Worm (Caenorhabditis elegans) whole organism, late embryonic: ENCODE results near the gene fbxa-31.

Experiments
- ama-1 ChIP-seq: fragments of 150-350 bp; optimal IDR thresholded peaks from 2 replicates; lab custom pipeline; 2014
- ceh-14 ChIP-seq: sonication (generic microtip); optimal IDR thresholded peaks from 2 replicates; lab custom pipeline; 2016; ENCODE audit warnings: missing genotype, missing genetic modification characterization, missing compliant biosample characterization
- ceh-19 ChIP-seq: fragments of 200-800 bp; sonication (Bioruptor generic); optimal IDR thresholded peaks from 2 replicates; lab custom pipeline; 2018; ENCODE audit warnings: mild to moderate bottlenecking, missing genetic modification characterization, missing compliant biosample characterization
- ceh-2 ChIP-seq: sonication (generic microtip); optimal IDR thresholded peaks from 2 replicates; lab custom pipeline; 2016; ENCODE audit warnings: missing genotype, missing genetic modification characterization, missing compliant biosample characterization
- ceh-22 ChIP-seq: sonication (generic microtip); optimal IDR thresholded peaks from 2 replicates; lab custom pipeline; 2017; ENCODE audit warnings: missing biosample characterization, missing genetic modification characterization
- ceh-24 ChIP-seq: sonication (generic microtip); optimal IDR thresholded peaks from 2 replicates; lab custom pipeline; 2016; ENCODE audit warnings: mild to moderate bottlenecking, missing genetic modification characterization, missing compliant biosample characterization
- ceh-30 ChIP-seq: fragments of 150-350 bp; optimal IDR thresholded peaks from 2 replicates; lab custom pipeline; 2014; ENCODE audit warnings: missing biosample characterization, missing genetic modification characterization
- ceh-34 ChIP-seq: sonication (generic microtip); optimal IDR thresholded peaks from 2 replicates; lab custom pipeline; 2016; ENCODE audit warnings: mild to moderate bottlenecking, missing genetic modification characterization, missing compliant biosample characterization
- ceh-45 ChIP-seq: fragments of 200-800 bp; sonication (Bioruptor generic); IDR thresholded peaks from 2 replicates; pipeline ENCODE4 v1.3.6; 2022; ENCODE audit warnings: missing genetic modification reagents, missing genetic modification characterization, missing compliant biosample characterization
- ceh-9 ChIP-seq: sonication (generic microtip); optimal IDR thresholded peaks from 2 replicates; lab custom pipeline; 2016; ENCODE audit warnings: mild to moderate bottlenecking, missing genetic modification characterization, inconsistent platforms, missing compliant biosample characterization
- che-1 ChIP-seq: sonication (generic microtip); optimal IDR thresholded peaks from 2 replicates; lab custom pipeline; 2016; ENCODE audit warnings: mild to moderate bottlenecking, missing genetic modification characterization, missing compliant biosample characterization
- dmd-4 ChIP-seq: sonication (generic microtip); optimal IDR thresholded peaks from 2 replicates; lab custom pipeline; 2016; ENCODE audit warnings: borderline replicate concordance, missing genetic modification characterization, missing compliant biosample characterization
- eyg-1 ChIP-seq: sonication (generic microtip); optimal IDR thresholded peaks from 2 replicates; lab custom pipeline; 2016; ENCODE audit warnings: missing genotype, missing genetic modification characterization, missing compliant biosample characterization
- fax-1 ChIP-seq: sonication (generic microtip); optimal IDR thresholded peaks from 2 replicates; lab custom pipeline; 2016; ENCODE audit warnings: missing genotype, missing genetic modification characterization, missing compliant biosample characterization
- fkh-10 ChIP-seq: fragments of 150-350 bp; optimal IDR thresholded peaks from 2 replicates; lab custom pipeline; 2014; ENCODE audit warnings: missing biosample characterization, missing genetic modification reagents, missing genetic modification characterization
- hlh-13 ChIP-seq: fragments of 200-800 bp; sonication (Bioruptor generic); optimal IDR thresholded peaks from 2 replicates; lab custom pipeline; 2018; ENCODE audit warnings: mild to moderate bottlenecking, missing genetic modification characterization, missing compliant biosample characterization
- hlh-15 ChIP-seq: sonication (generic microtip); optimal IDR thresholded peaks from 2 replicates; lab custom pipeline; 2016; ENCODE audit warnings: missing genetic modification characterization, missing compliant biosample characterization
- lim-6 ChIP-seq: sonication (generic microtip); optimal IDR thresholded peaks from 2 replicates; lab custom pipeline; 2016; ENCODE audit warnings: missing genetic modification characterization, missing compliant biosample characterization
- madf-2 ChIP-seq: sonication (generic microtip); optimal IDR thresholded peaks from 2 replicates; lab custom pipeline; 2017; ENCODE audit warnings: missing genetic modification characterization, missing compliant biosample characterization
- nfya-1 ChIP-seq: sonication (generic microtip); optimal IDR thresholded peaks from 2 replicates; lab custom pipeline; 2017; ENCODE audit warnings: missing genetic modification characterization, mild to moderate bottlenecking, missing compliant biosample characterization, antibody characterized with exemption, moderate library complexity
- nhr-232 ChIP-seq: sonication (generic microtip); optimal IDR thresholded peaks from 2 replicates; lab custom pipeline; 2016; ENCODE audit warnings: missing genetic modification characterization, missing compliant biosample characterization
- odd-2 ChIP-seq: sonication (generic microtip); optimal IDR thresholded peaks from 2 replicates; lab custom pipeline; 2017; ENCODE audit warnings: antibody characterized with exemption, mild to moderate bottlenecking, missing genetic modification characterization, missing compliant biosample characterization
- pag-3 ChIP-seq: sonication (generic microtip); optimal IDR thresholded peaks from 2 replicates; lab custom pipeline; 2016; ENCODE audit warnings: missing compliant biosample characterization, missing genetic modification characterization, borderline replicate concordance
- pat-9 ChIP-seq: fragments of 200-800 bp; sonication (Bioruptor generic); optimal IDR thresholded peaks from 2 replicates; lab custom pipeline; 2018; ENCODE audit warnings: mild to moderate bottlenecking, missing genetic modification characterization, moderate library complexity, missing compliant biosample characterization
- pha-2 ChIP-seq: sonication (generic microtip); optimal IDR thresholded peaks from 2 replicates; lab custom pipeline; 2017; ENCODE audit warnings: mild to moderate bottlenecking, missing genetic modification characterization, missing compliant biosample characterization
- pha-4 ChIP-seq: fragments of 150-350 bp; optimal IDR thresholded peaks from 2 replicates; lab custom pipeline; 2018; ENCODE audit warnings: missing biosample characterization, missing genetic modification reagents, missing genetic modification characterization
- pqm-1 ChIP-seq: sonication (generic microtip); optimal IDR thresholded peaks from 2 replicates; lab custom pipeline; 2016; ENCODE audit warnings: missing genetic modification characterization, missing compliant biosample characterization
- ref-2 ChIP-seq: sonication (generic microtip); optimal IDR thresholded peaks from 2 replicates; lab custom pipeline; 2016; ENCODE audit warnings: missing genetic modification characterization, missing compliant biosample characterization
- rnt-1 ChIP-seq: sonication (generic microtip); optimal IDR thresholded peaks from 2 replicates; lab custom pipeline; 2016; ENCODE audit warnings: missing genetic modification characterization, missing compliant biosample characterization
- sdc-2 ChIP-seq: sonication (generic microtip); optimal IDR thresholded peaks from 2 replicates; lab custom pipeline; 2016; ENCODE audit warnings: missing genotype, missing genetic modification characterization, missing compliant biosample characterization
- sox-4 ChIP-seq: sonication (generic microtip); optimal IDR thresholded peaks from 2 replicates; lab custom pipeline; 2017; ENCODE audit warnings: mild to moderate bottlenecking, missing genetic modification characterization, inconsistent platforms, missing compliant biosample characterization
- tbx-7 ChIP-seq: sonication (generic microtip); optimal IDR thresholded peaks from 2 replicates; lab custom pipeline; 2016; ENCODE audit warnings: missing genotype, missing genetic modification characterization, missing compliant biosample characterization
- ttx-3 ChIP-seq: sonication (generic microtip); optimal IDR thresholded peaks from 2 replicates; lab custom pipeline; 2016; ENCODE audit warnings: missing genetic modification reagents, missing genetic modification characterization, missing compliant biosample characterization
- unc-3 ChIP-seq, 2 experiments: fragments of 200-800 bp in 1 of 2; sonication (Bioruptor generic) in 1 of 2; sonication (generic microtip) in 1 of 2; conservative IDR thresholded peaks in 1 of 2; optimal IDR thresholded peaks in 1 of 2; 2 replicates each; pipeline versions ENCODE4 v1.3.6 to Lab custom; 2016 to 2022; ENCODE audit warnings: missing compliant biosample characterization in 2 of 2, missing genetic modification characterization in 2 of 2, missing genetic modification reagents in 1 of 2
- unc-42 ChIP-seq: sonication (generic microtip); optimal IDR thresholded peaks from 2 replicates; lab custom pipeline; 2016; ENCODE audit warnings: missing genotype, missing genetic modification characterization, missing compliant biosample characterization
- zip-5 ChIP-seq: sonication (generic microtip); optimal IDR thresholded peaks from 2 replicates; lab custom pipeline; 2016; ENCODE audit warnings: missing genetic modification characterization, missing compliant biosample characterization
- ztf-16 ChIP-seq: sonication (generic microtip); optimal IDR thresholded peaks from 2 replicates; lab custom pipeline; 2017; ENCODE audit warnings: missing genetic modification characterization, missing compliant biosample characterization

Gene fbxa-31

ce11 chrIII:1230672-1231071, 40.6 kb downstream of the fbxa-31 start:
- TF ChIP-seq ceh-34 (tag; lab: Kevin White, UChicago): no peak
- no peak for TF ChIP-seq madf-2 (tag; lab: Kevin White, UChicago)
- no peak for TF ChIP-seq zip-5
- no peak for TF ChIP-seq ceh-2 (tag; lab: Kevin White, UChicago)
- TF ChIP-seq hlh-13: no peak
- TF ChIP-seq unc-3 (GFP tag; conservative IDR thresholded peaks at IDR 0.05; lab: Robert Waterston, UW): no peak
- no peak for TF ChIP-seq unc-3 (tag; optimal IDR thresholded peaks at IDR 0.05; lab: Kevin White, UChicago)
- TF ChIP-seq ceh-22 (tag; lab: Kevin White, UChicago): no peak
- no peak for TF ChIP-seq ztf-16
- no peak for TF ChIP-seq pha-2 (tag; lab: Kevin White, UChicago)
- TF ChIP-seq fax-1: no peak
- TF ChIP-seq odd-2 (tag; lab: Kevin White, UChicago): no peak

ce11 chrIII:1230174-1230573, 41.1 kb downstream of the fbxa-31 start, which contains the start of gene pes-4:
TSS of gene pes-4 (minus strand) at chrIII:1230274.
- TF ChIP-seq fkh-10 (GFP tag; lab: Kevin White, UChicago): no peak
- no peak for TF ChIP-seq madf-2 (tag; lab: Kevin White, UChicago)
- no peak for TF ChIP-seq odd-2 (tag; lab: Kevin White, UChicago)
- no peak for TF ChIP-seq pat-9 (tag; lab: Kevin White, UChicago)
- TF ChIP-seq ceh-2 (tag; lab: Kevin White, UChicago): no peak
- TF ChIP-seq hlh-15 (tag; lab: Kevin White, UChicago): no peak
- TF ChIP-seq pag-3 (tag; lab: Kevin White, UChicago): no peak
- TF ChIP-seq ref-2: no peak
- no peak for TF ChIP-seq ceh-19 (GFP tag; lab: Kevin White, UChicago)
- TF ChIP-seq pha-2 (tag; lab: Kevin White, UChicago): no peak
- no peak for TF ChIP-seq unc-42 (tag; lab: Kevin White, UChicago)
- TF ChIP-seq sox-4 (tag; lab: Kevin White, UChicago): no peak

ce11 chrIII:1229510-1229909, 41.7 kb downstream of the fbxa-31 start:
- TF ChIP-seq lim-6 (no peak), ceh-14 (tag; lab: Kevin White, UChicago) (no peak), odd-2 (tag; lab: Kevin White, UChicago) (no peak), ttx-3 (tag; lab: Kevin White, UChicago) (no peak), che-1 (tag; lab: Kevin White, UChicago) (no peak), pha-2 (tag; lab: Kevin White, UChicago) (no peak), ceh-9 (tag; lab: Kevin White, UChicago) (no peak), sdc-2 (no peak), sox-4 (tag; lab: Kevin White, UChicago) (no peak), fax-1 (no peak), madf-2 (tag; lab: Kevin White, UChicago) (no peak), pqm-1 (no peak), rnt-1 (tag; lab: Kevin White, UChicago) (no peak)

DNA sequence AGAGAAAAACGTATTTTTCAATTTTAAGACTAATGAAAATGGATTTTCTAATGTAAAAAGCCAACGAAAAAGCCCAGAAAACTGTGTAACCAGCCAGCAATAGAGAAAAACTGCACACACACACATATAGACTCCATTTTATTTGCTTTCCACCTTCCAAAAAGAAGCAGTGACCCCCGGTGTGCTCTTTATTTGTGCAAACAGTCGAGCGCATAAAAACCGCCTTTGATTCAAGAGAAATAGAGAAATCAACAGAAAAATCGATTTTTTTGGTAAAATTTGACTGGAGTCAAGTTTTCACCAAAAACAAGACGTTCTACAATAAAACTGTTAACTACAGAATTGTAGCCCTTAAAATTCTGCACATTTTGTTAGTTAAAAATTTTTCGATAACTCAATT, 42.6 kb downstream of the fbxa-31 start:
- TF ChIP-seq ceh-45 (no peak), ceh-2 (tag; lab: Kevin White, UChicago) (no peak), dmd-4 (tag; lab: Kevin White, UChicago) (no peak), tbx-7 (tag; lab: Kevin White, UChicago) (no peak), ama-1 (no peak), lim-6 (no peak), ceh-30 (tag; lab: Kevin White, UChicago) (no peak), nfya-1 (no peak), eyg-1 (no peak), ceh-24 (tag; lab: Kevin White, UChicago) (no peak), nhr-232 (no peak), pha-4 (tag; lab: Kevin White, UChicago) (no peak)
